Fruit fly (Drosophila melanogaster): ENCODE measurements around the gene Fancm.
A peak's percentile ranks its signal among the peaks of the same experiment; 100 is the strongest.

The Fancm gene

dm6 chr3R:21499131-21500036, 17.3 kb downstream of the Fancm start, which contains the start of gene C15 (continued):
- no peak for TF ChIP-seq CG33213 (GFP tag; optimal IDR thresholded peaks at IDR 0.05)
- TF ChIP-seq CG7372 (GFP tag; IDR thresholded peaks at IDR 0.05): no peak
- TF ChIP-seq CG10543 (GFP tag; optimal IDR thresholded peaks at IDR 0.05): peak; percentile 32
- no peak for TF ChIP-seq fd64A (GFP tag; optimal IDR thresholded peaks at IDR 0.05)
- TF ChIP-seq Dad (GFP tag; optimal IDR thresholded peaks at IDR 0.05): no peak
- no peak for TF ChIP-seq cas (GFP tag; IDR thresholded peaks at IDR 0.05)
- no peak for TF ChIP-seq slou (GFP tag; optimal IDR thresholded peaks at IDR 0.05)
- no peak for TF ChIP-seq Xrp1 (GFP tag; IDR thresholded peaks at IDR 0.05)
- TF ChIP-seq zf30C (GFP tag; optimal IDR thresholded peaks at IDR 0.05): no peak
- TF ChIP-seq ro (GFP tag; IDR thresholded peaks at IDR 0.05): no peak
- TF ChIP-seq NC2α (GFP tag; optimal IDR thresholded peaks at IDR 0.05): no peak
- TF ChIP-seq HmgD (GFP tag; optimal IDR thresholded peaks at IDR 0.05): no peak
- peak; percentile 46 for TF ChIP-seq CG5180 (GFP tag; optimal IDR thresholded peaks at IDR 0.05)
- peak; percentile 69 for TF ChIP-seq bigmax (GFP tag; optimal IDR thresholded peaks at IDR 0.05)
- TF ChIP-seq CG13287 (GFP tag; IDR thresholded peaks at IDR 0.05; ENCODE audit: partially characterized antibody): peak; percentile 59
- TF ChIP-seq pfk (GFP tag; optimal IDR thresholded peaks at IDR 0.05): no peak
- peak; percentile 31 for TF ChIP-seq cg (GFP tag; optimal IDR thresholded peaks at IDR 0.05)
- TF ChIP-seq al (GFP tag; IDR thresholded peaks at IDR 0.05): no peak
- peak; percentile 72; the same call in 1 of the 2 replicates for TF ChIP-seq seq (GFP tag; IDR thresholded peaks at IDR 0.05)
- no peak for TF ChIP-seq CG13624 (GFP tag; optimal IDR thresholded peaks at IDR 0.05)
- TF ChIP-seq CG6791 (GFP tag; IDR thresholded peaks at IDR 0.05; ENCODE audit: partially characterized antibody): no peak
- no peak for TF ChIP-seq Lim3 (GFP tag; IDR thresholded peaks at IDR 0.05)
- no peak for TF ChIP-seq CG12104 (GFP tag; optimal IDR thresholded peaks at IDR 0.05)
- TF ChIP-seq aop (GFP tag; IDR thresholded peaks at IDR 0.05): 0 out of 2 replicates have a peak, but pooled peaks have one; percentile 36
- no peak for TF ChIP-seq CG3838 (GFP tag; optimal IDR thresholded peaks at IDR 0.05)
- TF ChIP-seq vnd (GFP tag; IDR thresholded peaks at IDR 0.05; ENCODE audit: partially characterized antibody): no peak
- peak; percentile 4 for TF ChIP-seq lab (GFP tag; optimal IDR thresholded peaks at IDR 0.05)
- TF ChIP-seq Eip74EF (GFP tag; optimal IDR thresholded peaks at IDR 0.05): no peak
- peak in 1 of 2 experiments; percentile 36 for TF ChIP-seq tll (GFP tag; optimal IDR thresholded peaks at IDR 0.05)
- no peak for TF ChIP-seq CG7556 (GFP tag; optimal IDR thresholded peaks at IDR 0.05)
- TF ChIP-seq CG12155 (GFP tag; optimal IDR thresholded peaks at IDR 0.05): no peak
- peak; percentile 7 for TF ChIP-seq bcd (GFP tag; optimal IDR thresholded peaks at IDR 0.05)
- no peak for TF ChIP-seq repo (GFP tag; optimal IDR thresholded peaks at IDR 0.05)
- TF ChIP-seq HLH3B (GFP tag; IDR thresholded peaks at IDR 0.05): no peak
- TF ChIP-seq tap (tag; optimal IDR thresholded peaks at IDR 0.05): no peak
- TF ChIP-seq gcm (GFP tag; optimal IDR thresholded peaks at IDR 0.05): peak; percentile 20
- TF ChIP-seq az2 (GFP tag; optimal IDR thresholded peaks at IDR 0.05): no peak
- TF ChIP-seq p53 (GFP tag; optimal IDR thresholded peaks at IDR 0.05): no peak
- no peak for TF ChIP-seq CG5953 (GFP tag; IDR thresholded peaks at IDR 0.05)
- peak; percentile 9 for TF ChIP-seq cad (GFP tag; optimal IDR thresholded peaks at IDR 0.05)
- peak; percentile 45 for TF ChIP-seq pnt (GFP tag; optimal IDR thresholded peaks at IDR 0.05)
- no peak for TF ChIP-seq CG17385 (GFP tag; optimal IDR thresholded peaks at IDR 0.05)
- TF ChIP-seq btn (GFP tag; optimal IDR thresholded peaks at IDR 0.05): no peak
- TF ChIP-seq pan (optimal IDR thresholded peaks at IDR 0.05): no peak
- TF ChIP-seq pan (GFP tag; optimal IDR thresholded peaks at IDR 0.05 in 1 of 2, IDR thresholded peaks at IDR 0.05 in 1 of 2): no peak
- peak; percentile 70; the same call in 1 of the 3 replicates for TF ChIP-seq otp (GFP tag; IDR thresholded peaks at IDR 0.05)
- peak; percentile 15; the same call in 1 of the 2 replicates for TF ChIP-seq MBD-R2 (GFP tag; IDR thresholded peaks at IDR 0.05)
- peak; percentile 14; the same call in 1 of the 3 replicates for TF ChIP-seq HLH4C (GFP tag; IDR thresholded peaks at IDR 0.05; ENCODE audit: partially characterized antibody)

Data from whole organism, embryonic.